Fruit fly (Drosophila melanogaster): ENCODE measurements around the gene Pbp95.

dm6 chr3R:7970640-7971039 lies 43.0 kb upstream of the Pbp95 start:
- TF ChIP-seq CG7045 (GFP tag; optimal IDR thresholded peaks at IDR 0.05): no peak
- TF ChIP-seq ovo (GFP tag; optimal IDR thresholded peaks at IDR 0.05): no peak
- TF ChIP-seq pad (GFP tag; optimal IDR thresholded peaks at IDR 0.05): no peak
- no peak for TF ChIP-seq CG33017 (tag; optimal IDR thresholded peaks at IDR 0.05)
- TF ChIP-seq kay (GFP tag; ENCODE audit: borderline replicate concordance): no peak
- TF ChIP-seq CG7101 (tag; optimal IDR thresholded peaks at IDR 0.05): no peak
- no peak for TF ChIP-seq Clk (GFP tag; optimal IDR thresholded peaks at IDR 0.05)

All from whole organism, adult.